Worm (Caenorhabditis elegans) whole organism, early embryonic: ENCODE results near the gene nid-1.

Experiments
- B0310.2 ChIP-seq: sonication (generic microtip); optimal IDR thresholded peaks from 2 replicates; lab custom pipeline; 2016; ENCODE audit warnings: mild to moderate bottlenecking, missing genetic modification characterization, missing compliant biosample characterization
- aly-1 ChIP-seq: sonication (generic microtip); optimal IDR thresholded peaks from 2 replicates; lab custom pipeline; 2016; ENCODE audit warnings: missing genetic modification characterization, missing compliant biosample characterization
- ama-1 ChIP-seq: fragments of 150-350 bp; optimal IDR thresholded peaks from 2 replicates; lab custom pipeline; 2014
- ceh-13 ChIP-seq: fragments of 200-800 bp; sonication (Bioruptor generic); optimal IDR thresholded peaks from 2 replicates; lab custom pipeline; 2018; ENCODE audit warnings: mild to moderate bottlenecking, missing genetic modification characterization, missing compliant biosample characterization
- ceh-36 ChIP-seq: sonication (generic microtip); optimal IDR thresholded peaks from 2 replicates; lab custom pipeline; 2016; ENCODE audit warnings: missing genetic modification characterization, inconsistent platforms, missing compliant biosample characterization
- ets-7 ChIP-seq: sonication (generic microtip); optimal IDR thresholded peaks from 2 replicates; lab custom pipeline; 2016; ENCODE audit warnings: missing genotype, missing genetic modification characterization, missing compliant biosample characterization
- flt-1 ChIP-seq: fragments of 200-800 bp; sonication (Bioruptor generic); IDR thresholded peaks from 2 replicates; pipeline ENCODE4 v1.3.6; 2022; ENCODE audit warnings: missing genetic modification characterization, missing compliant biosample characterization
- hmbx-1 ChIP-seq: sonication (generic microtip); optimal IDR thresholded peaks from 2 replicates; lab custom pipeline; 2016; ENCODE audit warnings: mild to moderate bottlenecking, missing genetic modification characterization, missing compliant biosample characterization
- hnd-1 ChIP-seq: sonication (generic microtip); optimal IDR thresholded peaks from 2 replicates; lab custom pipeline; 2016; ENCODE audit warnings: missing genetic modification characterization, missing compliant biosample characterization
- pes-1 ChIP-seq: fragments of 200-800 bp; sonication (Bioruptor generic); IDR thresholded peaks from 2 replicates; pipeline ENCODE4 v1.3.6; 2022; ENCODE audit warnings: missing genetic modification reagents, missing genetic modification characterization, missing compliant biosample characterization
- scrt-1 ChIP-seq: fragments of 200-800 bp; sonication (Bioruptor generic); IDR thresholded peaks from 2 replicates; pipeline ENCODE4 v1.3.6; 2022; ENCODE audit warnings: missing genetic modification characterization, missing compliant biosample characterization
- sea-1 ChIP-seq: fragments of 200-800 bp; sonication (Bioruptor generic); conservative IDR thresholded peaks from 2 replicates; pipeline ENCODE4 v1.3.6; 2022; ENCODE audit warnings: missing genetic modification characterization, missing compliant biosample characterization
- tbx-37 ChIP-seq: fragments of 200-800 bp; sonication (Bioruptor generic); conservative IDR thresholded peaks from 2 replicates; pipeline ENCODE4 v1.3.6; 2022; ENCODE audit warnings: missing genetic modification reagents, missing genetic modification characterization, missing compliant biosample characterization
- tra-4 ChIP-seq: sonication (generic microtip); optimal IDR thresholded peaks from 2 replicates; lab custom pipeline; 2017; ENCODE audit warnings: missing genetic modification characterization, missing compliant biosample characterization

- TF ChIP-seq hnd-1 (tag; lab: Kevin White, UChicago) (no peak), flt-1 (no peak), ceh-36 (tag; lab: Kevin White, UChicago) (no peak), sea-1 (GFP tag; lab: Robert Waterston, UW) (no peak), ama-1 (lab: Kevin White, UChicago) (no peak), B0310.2 (no peak), scrt-1 (no peak), ceh-13 (GFP tag; lab: Kevin White, UChicago) (no peak), pes-1 (GFP tag; lab: Robert Waterston, UW) (no peak), tbx-37 (GFP tag; lab: Robert Waterston, UW) (no peak), aly-1 (tag; lab: Kevin White, UChicago) (no peak), tra-4 (tag; lab: Kevin White, UChicago) (no peak), ets-7 (tag; lab: Kevin White, UChicago) (no peak), hmbx-1 (tag; lab: Kevin White, UChicago) (no peak)
Observed at ce11 chrV:12961085-12961560, 51.2 kb downstream of the nid-1 start, which contains the start of gene mpst-7.
